Worm (Caenorhabditis elegans): Measurements from ENCODE around the gene moa-1.

moa-1 gene

ce11 chrIII:1963128-1963527 is 6.6 kb downstream of the moa-1 start:
- no peak for TF ChIP-seq cog-1 (tag; optimal IDR thresholded peaks at IDR 0.05)
- TF ChIP-seq flt-1 (GFP tag; IDR thresholded peaks at IDR 0.05), result no peak
- no peak for TF ChIP-seq ztf-29 (GFP tag; IDR thresholded peaks at IDR 0.05)
- TF ChIP-seq T22C8.4 (GFP tag; IDR thresholded peaks at IDR 0.05), result no peak

- TF ChIP-seq ztf-29 (GFP tag; IDR thresholded peaks at IDR 0.05) (no peak), flt-1 (GFP tag; IDR thresholded peaks at IDR 0.05) (no peak), T22C8.4 (GFP tag; IDR thresholded peaks at IDR 0.05) (no peak), ztf-23 (GFP tag; IDR thresholded peaks at IDR 0.05) (no peak)
Observed at ce11 chrIII:1962552-1962951, 7.2 kb downstream of the moa-1 start.

ce11 chrIII:1961895-1962506 is 7.7 kb downstream of the moa-1 start, which contains the start of gene mboa-6:
TSS of gene mboa-6 (minus strand) at chrIII:1961945.
- TF ChIP-seq med-1 (GFP tag; optimal IDR thresholded peaks at IDR 0.05; ENCODE audit: insufficient read depth) (no peak), ztf-29 (GFP tag; IDR thresholded peaks at IDR 0.05) (no peak), klf-2 (GFP tag; conservative IDR thresholded peaks at IDR 0.05) (no peak), ztf-23 (GFP tag; IDR thresholded peaks at IDR 0.05) (no peak), flt-1 (GFP tag; IDR thresholded peaks at IDR 0.05) (no peak), ref-1 (GFP tag; conservative IDR thresholded peaks at IDR 0.05) (no peak), tab-1 (GFP tag; IDR thresholded peaks at IDR 0.05) (no peak), T22C8.4 (GFP tag; IDR thresholded peaks at IDR 0.05) (no peak), cog-1 (tag; optimal IDR thresholded peaks at IDR 0.05) (no peak)

ce11 chrIII:1955520-1956095 is 14.1 kb downstream of the moa-1 start:
- peak; percentile 98 for TF ChIP-seq T22C8.4 (GFP tag; IDR thresholded peaks at IDR 0.05)
- TF ChIP-seq ref-1 (GFP tag; conservative IDR thresholded peaks at IDR 0.05), result no peak

- no peak for TF ChIP-seq flt-1 (GFP tag; IDR thresholded peaks at IDR 0.05)
- TF ChIP-seq ztf-23 (GFP tag; IDR thresholded peaks at IDR 0.05), result no peak
- no peak for TF ChIP-seq tab-1 (GFP tag; IDR thresholded peaks at IDR 0.05)
- TF ChIP-seq ztf-29 (GFP tag; IDR thresholded peaks at IDR 0.05), result no peak
- no peak for TF ChIP-seq T22C8.4 (GFP tag; IDR thresholded peaks at IDR 0.05)
- no peak for TF ChIP-seq klf-2 (GFP tag; conservative IDR thresholded peaks at IDR 0.05)
- TF ChIP-seq ref-1 (GFP tag; conservative IDR thresholded peaks at IDR 0.05), result no peak
- no peak for TF ChIP-seq cog-1 (tag; optimal IDR thresholded peaks at IDR 0.05)
- no peak for TF ChIP-seq med-1 (GFP tag; optimal IDR thresholded peaks at IDR 0.05; ENCODE audit: insufficient read depth)
Observed at ce11 chrIII:1951388-1951787, 18.3 kb downstream of the moa-1 start, which contains the start of gene F53A3.7. TSS of gene F53A3.7 (plus strand) at chrIII:1951526.

ce11 chrIII:1950236-1950635 is 19.5 kb downstream of the moa-1 start, which contains the start of the genes polh-1 and rps-22:
TSS of gene polh-1 (minus strand) at chrIII:1950269.
TSS of gene rps-22 (plus strand) at chrIII:1950535.
- TF ChIP-seq ztf-23 (GFP tag; IDR thresholded peaks at IDR 0.05) (peak; percentile 50), klf-2 (GFP tag; conservative IDR thresholded peaks at IDR 0.05) (no peak), cog-1 (tag; optimal IDR thresholded peaks at IDR 0.05) (peak; percentile 72), flt-1 (GFP tag; IDR thresholded peaks at IDR 0.05) (peak; percentile 65; the same call in 1 of the 2 replicates), T22C8.4 (GFP tag; IDR thresholded peaks at IDR 0.05) (no peak), ztf-29 (GFP tag; IDR thresholded peaks at IDR 0.05) (no peak), tab-1 (GFP tag; IDR thresholded peaks at IDR 0.05) (no peak), ref-1 (GFP tag; conservative IDR thresholded peaks at IDR 0.05) (no peak), med-1 (GFP tag; optimal IDR thresholded peaks at IDR 0.05; ENCODE audit: insufficient read depth) (no peak)

- TF ChIP-seq T22C8.4 (GFP tag; IDR thresholded peaks at IDR 0.05) (no peak), ref-1 (GFP tag; conservative IDR thresholded peaks at IDR 0.05) (no peak), flt-1 (GFP tag; IDR thresholded peaks at IDR 0.05) (no peak), med-1 (GFP tag; optimal IDR thresholded peaks at IDR 0.05; ENCODE audit: insufficient read depth) (no peak)
Observed at ce11 chrIII:1949362-1949761, 20.3 kb downstream of the moa-1 start.

- TF ChIP-seq med-1 (GFP tag; optimal IDR thresholded peaks at IDR 0.05; ENCODE audit: insufficient read depth) (no peak), ztf-29 (GFP tag; IDR thresholded peaks at IDR 0.05) (no peak), klf-2 (GFP tag; conservative IDR thresholded peaks at IDR 0.05) (no peak), ref-1 (GFP tag; conservative IDR thresholded peaks at IDR 0.05) (no peak), tab-1 (GFP tag; IDR thresholded peaks at IDR 0.05) (no peak), T22C8.4 (GFP tag; IDR thresholded peaks at IDR 0.05) (no peak), ztf-23 (GFP tag; IDR thresholded peaks at IDR 0.05) (no peak), flt-1 (GFP tag; IDR thresholded peaks at IDR 0.05) (no peak), cog-1 (tag; optimal IDR thresholded peaks at IDR 0.05) (no peak)
Observed at ce11 chrIII:1947851-1948250, 21.9 kb downstream of the moa-1 start.

ce11 chrIII:1943488-1943887 is 26.2 kb downstream of the moa-1 start, which contains the start of gene F53A3.1:
TSS of gene F53A3.1 (minus strand) at chrIII:1943637.
- TF ChIP-seq T22C8.4 (GFP tag; IDR thresholded peaks at IDR 0.05) (no peak), med-1 (GFP tag; optimal IDR thresholded peaks at IDR 0.05; ENCODE audit: insufficient read depth) (no peak), tab-1 (GFP tag; IDR thresholded peaks at IDR 0.05) (no peak), klf-2 (GFP tag; conservative IDR thresholded peaks at IDR 0.05) (no peak), ref-1 (GFP tag; conservative IDR thresholded peaks at IDR 0.05) (no peak), flt-1 (GFP tag; IDR thresholded peaks at IDR 0.05) (no peak), ztf-23 (GFP tag; IDR thresholded peaks at IDR 0.05) (no peak)

- TF ChIP-seq cog-1 (tag; optimal IDR thresholded peaks at IDR 0.05) (no peak), ztf-29 (GFP tag; IDR thresholded peaks at IDR 0.05) (no peak), T22C8.4 (GFP tag; IDR thresholded peaks at IDR 0.05) (no peak), med-1 (GFP tag; optimal IDR thresholded peaks at IDR 0.05; ENCODE audit: insufficient read depth) (no peak), klf-2 (GFP tag; conservative IDR thresholded peaks at IDR 0.05) (no peak), flt-1 (GFP tag; IDR thresholded peaks at IDR 0.05) (no peak), tab-1 (GFP tag; IDR thresholded peaks at IDR 0.05) (no peak)
Observed at ce11 chrIII:1939625-1939988, 30.1 kb downstream of the moa-1 start.

Data from whole organism, midembryonic.